Worm (Caenorhabditis elegans) whole organism, L4 larva: ENCODE data around the gene F01G10.9.

ENCODE experiments used
- D1046.2 ChIP-seq: fragments of 200-800 bp; sonication (Bioruptor generic); IDR thresholded peaks from 2 replicates; pipeline ENCODE4 v1.3.6; 2022; ENCODE audit warnings: missing genetic modification characterization, missing compliant biosample characterization
- F26F4.8 ChIP-seq: fragments of 200-800 bp; sonication (Bioruptor generic); conservative IDR thresholded peaks from 2 replicates; pipeline ENCODE4 v1.3.6; 2022; ENCODE audit warnings: missing genetic modification characterization, missing compliant biosample characterization
- F49E8.2 ChIP-seq: sonication (generic microtip); optimal IDR thresholded peaks from 2 replicates; lab custom pipeline; 2016; ENCODE audit warnings: missing compliant biosample characterization, mild to moderate bottlenecking, missing genetic modification characterization, borderline replicate concordance
- T26A8.4 ChIP-seq: fragments of 200-800 bp; sonication (Bioruptor generic); IDR thresholded peaks from 2 replicates; pipeline ENCODE4 v1.3.6; 2022; ENCODE audit warnings: missing genetic modification characterization, missing compliant biosample characterization
- Y105C5A.15 ChIP-seq: fragments of 200-800 bp; sonication (Bioruptor generic); IDR thresholded peaks from 2 replicates; pipeline ENCODE4 v1.3.6; 2022; ENCODE audit warnings: missing genetic modification characterization, missing compliant biosample characterization
- Y48G9A.11 ChIP-seq: fragments of 200-800 bp; sonication (Bioruptor generic); IDR thresholded peaks from 2 replicates; pipeline ENCODE4 v1.3.6; 2022; ENCODE audit warnings: missing genetic modification reagents, missing genetic modification characterization, missing compliant biosample characterization
- ZK337.2 ChIP-seq: fragments of 200-800 bp; sonication (Bioruptor generic); IDR thresholded peaks from 2 replicates; pipeline ENCODE4 v1.3.6; 2022; ENCODE audit warnings: missing genetic modification reagents, missing genetic modification characterization, missing compliant biosample characterization
- ZK546.5 ChIP-seq, 2 experiments: sonication (generic microtip); optimal IDR thresholded peaks; 2 replicates each; lab custom pipeline; 2017; ENCODE audit warnings: missing biosample characterization in 2 of 2, missing genetic modification characterization in 2 of 2
- attf-4 ChIP-seq: sonication (generic microtip); optimal IDR thresholded peaks from 3 replicates; lab custom pipeline; 2017; ENCODE audit warnings: missing biosample characterization, missing genetic modification characterization
- ceh-28 ChIP-seq: fragments of 150-350 bp; optimal IDR thresholded peaks from 2 replicates; lab custom pipeline; 2014; ENCODE audit warnings: missing biosample characterization, missing genetic modification reagents, missing genetic modification characterization
- ceh-32 ChIP-seq: sonication (generic microtip); optimal IDR thresholded peaks from 2 replicates; lab custom pipeline; 2016; ENCODE audit warnings: mild to moderate bottlenecking, missing genetic modification characterization, missing compliant biosample characterization; ENCODE audit not compliant: poor library complexity
- ceh-62 ChIP-seq: sonication (generic microtip); optimal IDR thresholded peaks from 2 replicates; lab custom pipeline; 2017; ENCODE audit warnings: missing biosample characterization, missing genetic modification characterization
- ctbp-1 ChIP-seq: fragments of 200-800 bp; sonication (Bioruptor generic); IDR thresholded peaks from 2 replicates; pipeline ENCODE4 v1.3.6; 2022; ENCODE audit warnings: missing genetic modification reagents, missing genetic modification characterization, missing compliant biosample characterization
- daf-12 ChIP-seq: fragments of 150-350 bp; optimal IDR thresholded peaks from 2 replicates; lab custom pipeline; 2014; ENCODE audit warnings: missing biosample characterization, missing genetic modification reagents, missing genetic modification characterization
- daf-16 ChIP-seq, 3 experiments: sonication (generic microtip); optimal IDR thresholded peaks; 2 replicates each; lab custom pipeline; 2016 to 2017; ENCODE audit warnings: missing genetic modification characterization in 3 of 3, missing genetic modification reagents in 3 of 3, mild to moderate bottlenecking in 2 of 3, missing compliant biosample characterization in 2 of 3, missing biosample characterization in 1 of 3, moderate library complexity in 1 of 3
- dmd-6 ChIP-seq: fragments of 200-800 bp; sonication (Bioruptor generic); IDR thresholded peaks from 2 replicates; pipeline ENCODE4 v1.3.6; 2022; ENCODE audit warnings: missing genetic modification reagents, missing genetic modification characterization, missing compliant biosample characterization
- dmd-9 ChIP-seq: fragments of 200-800 bp; sonication (Bioruptor generic); IDR thresholded peaks from 2 replicates; pipeline ENCODE4 v1.3.6; 2022; ENCODE audit warnings: missing genetic modification reagents, missing genetic modification characterization, missing compliant biosample characterization
- dve-1 ChIP-seq: sonication (generic microtip); optimal IDR thresholded peaks from 2 replicates; lab custom pipeline; 2017; ENCODE audit warnings: antibody characterized with exemption, mild to moderate bottlenecking, missing genetic modification characterization, missing compliant biosample characterization; ENCODE audit not compliant: insufficient read depth
- egl-27 ChIP-seq: sonication (generic microtip); optimal IDR thresholded peaks from 3 replicates; lab custom pipeline; 2017; ENCODE audit warnings: missing biosample characterization, missing genetic modification reagents, missing genetic modification characterization
- gei-8 ChIP-seq: fragments of 200-800 bp; sonication (Bioruptor generic); optimal IDR thresholded peaks from 2 replicates; lab custom pipeline; 2018; ENCODE audit warnings: mild to moderate bottlenecking, missing genetic modification characterization, missing compliant biosample characterization
- hif-1 ChIP-seq, 2 experiments: sonication (generic microtip); optimal IDR thresholded peaks; 2 replicates each; lab custom pipeline; 2016 to 2017; ENCODE audit warnings: missing compliant biosample characterization in 2 of 2, missing genetic modification characterization in 2 of 2, missing genetic modification reagents in 2 of 2, missing genotype in 2 of 2, mild to moderate bottlenecking in 1 of 2
- hlh-11 ChIP-seq: fragments of 200-800 bp; sonication (Bioruptor generic); optimal IDR thresholded peaks from 2 replicates; lab custom pipeline; 2018; ENCODE audit warnings: mild to moderate bottlenecking, missing genetic modification characterization, missing compliant biosample characterization
- hmg-1.1 ChIP-seq: fragments of 200-800 bp; sonication (Bioruptor generic); IDR thresholded peaks from 2 replicates; pipeline ENCODE4 v1.3.6; 2022; ENCODE audit warnings: missing genetic modification reagents, missing genetic modification characterization, missing compliant biosample characterization
- lim-7 ChIP-seq: fragments of 200-800 bp; sonication (Bioruptor generic); IDR thresholded peaks from 2 replicates; pipeline ENCODE4 v1.3.6; 2022; ENCODE audit warnings: missing genetic modification characterization, missing compliant biosample characterization
- lsy-2 ChIP-seq, 2 experiments: fragments of 150-350 bp in 1 of 2; sonication (generic microtip) in 1 of 2; optimal IDR thresholded peaks; 2 replicates each; lab custom pipeline; 2014 to 2017; ENCODE audit warnings: missing biosample characterization in 2 of 2, missing genetic modification characterization in 2 of 2
- madf-5 ChIP-seq, 2 experiments: fragments of 200-800 bp; sonication (Bioruptor generic); IDR thresholded peaks; 2 replicates each; pipeline ENCODE4 v1.3.6; 2022; ENCODE audit warnings: missing compliant biosample characterization in 2 of 2, missing genetic modification characterization in 2 of 2
- mdl-1 ChIP-seq, 2 experiments: fragments of 150-350 bp in 1 of 2; sonication (generic microtip) in 1 of 2; optimal IDR thresholded peaks; 2 replicates each; lab custom pipeline; 2014 to 2017; ENCODE audit warnings: missing biosample characterization in 2 of 2, missing genetic modification characterization in 2 of 2
- mdt-29 ChIP-seq: fragments of 200-800 bp; sonication (Bioruptor generic); IDR thresholded peaks from 2 replicates; pipeline ENCODE4 v1.3.6; 2022; ENCODE audit warnings: missing genetic modification reagents, missing genetic modification characterization, missing compliant biosample characterization
- mxl-3 ChIP-seq: fragments of 200-800 bp; sonication (Bioruptor generic); optimal IDR thresholded peaks from 2 replicates; lab custom pipeline; 2018; ENCODE audit warnings: mild to moderate bottlenecking, missing genetic modification characterization, missing compliant biosample characterization
- nhr-111 ChIP-seq: fragments of 200-800 bp; sonication (Bioruptor generic); optimal IDR thresholded peaks from 2 replicates; lab custom pipeline; 2018; ENCODE audit warnings: mild to moderate bottlenecking, missing genetic modification characterization, missing compliant biosample characterization
- nhr-28 ChIP-seq: fragments of 150-350 bp; optimal IDR thresholded peaks from 2 replicates; lab custom pipeline; 2014; ENCODE audit warnings: missing biosample characterization, missing genetic modification characterization
- nhr-42 ChIP-seq: fragments of 200-800 bp; sonication (Bioruptor generic); IDR thresholded peaks from 2 replicates; pipeline ENCODE4 v1.3.6; 2022; ENCODE audit warnings: missing genetic modification characterization, missing compliant biosample characterization
- nhr-48 ChIP-seq: sonication (generic microtip); optimal IDR thresholded peaks from 2 replicates; lab custom pipeline; 2016; ENCODE audit warnings: mild to moderate bottlenecking, missing genetic modification characterization, missing compliant biosample characterization
- nhr-77 ChIP-seq: fragments of 150-350 bp; optimal IDR thresholded peaks from 2 replicates; lab custom pipeline; 2014; ENCODE audit warnings: missing biosample characterization, missing genetic modification characterization
- pqm-1 ChIP-seq: sonication (generic microtip); optimal IDR thresholded peaks from 2 replicates; lab custom pipeline; 2017; ENCODE audit warnings: missing biosample characterization, missing genetic modification characterization
- rbr-2 ChIP-seq: sonication (generic microtip); optimal IDR thresholded peaks from 2 replicates; lab custom pipeline; 2016; ENCODE audit warnings: missing genotype, missing genetic modification characterization, missing compliant biosample characterization
- saeg-2 ChIP-seq: fragments of 200-800 bp; sonication (Bioruptor generic); IDR thresholded peaks from 2 replicates; pipeline ENCODE4 v1.3.6; 2022; ENCODE audit warnings: missing genetic modification reagents, missing genetic modification characterization, missing compliant biosample characterization
- sdz-12 ChIP-seq: fragments of 200-800 bp; sonication (Bioruptor generic); optimal IDR thresholded peaks from 2 replicates; lab custom pipeline; 2018; ENCODE audit warnings: mild to moderate bottlenecking, missing genetic modification characterization, missing compliant biosample characterization
- set-16 ChIP-seq: fragments of 200-800 bp; sonication (Bioruptor generic); IDR thresholded peaks from 2 replicates; pipeline ENCODE4 v1.3.6; 2022; ENCODE audit warnings: missing genetic modification reagents, missing genetic modification characterization, missing compliant biosample characterization
- skn-1 ChIP-seq: fragments of 150-350 bp; optimal IDR thresholded peaks from 2 replicates; lab custom pipeline; 2014; ENCODE audit warnings: missing biosample characterization, missing genetic modification characterization
- snpc-1.2 ChIP-seq: fragments of 200-800 bp; sonication (Bioruptor generic); IDR thresholded peaks from 2 replicates; pipeline ENCODE4 v1.3.6; 2022; ENCODE audit warnings: missing genetic modification reagents, missing genetic modification characterization, missing compliant biosample characterization
- tra-1 ChIP-seq: fragments of 200-800 bp; sonication (Bioruptor generic); IDR thresholded peaks from 2 replicates; pipeline ENCODE4 v1.3.6; 2022; ENCODE audit warnings: missing genetic modification reagents, missing genetic modification characterization, missing compliant biosample characterization
- unc-62 ChIP-seq, 3 experiments: fragments of 150-350 bp in 1 of 3; sonication (generic microtip); optimal IDR thresholded peaks in 2 of 3; peaks in 1 of 3; 1 replicate in 1 of 3; 2 replicates in 2 of 3; lab custom pipeline; 2014 to 2017; ENCODE audit warnings: missing biosample characterization in 3 of 3, missing genetic modification characterization in 3 of 3, missing genetic modification reagents in 3 of 3, missing genotype in 1 of 3
- vab-7 ChIP-seq: fragments of 200-800 bp; sonication (Bioruptor generic); IDR thresholded peaks from 2 replicates; pipeline ENCODE4 v1.3.6; 2022; ENCODE audit warnings: missing genetic modification reagents, missing genetic modification characterization, missing compliant biosample characterization

Gene F01G10.9

DNA sequence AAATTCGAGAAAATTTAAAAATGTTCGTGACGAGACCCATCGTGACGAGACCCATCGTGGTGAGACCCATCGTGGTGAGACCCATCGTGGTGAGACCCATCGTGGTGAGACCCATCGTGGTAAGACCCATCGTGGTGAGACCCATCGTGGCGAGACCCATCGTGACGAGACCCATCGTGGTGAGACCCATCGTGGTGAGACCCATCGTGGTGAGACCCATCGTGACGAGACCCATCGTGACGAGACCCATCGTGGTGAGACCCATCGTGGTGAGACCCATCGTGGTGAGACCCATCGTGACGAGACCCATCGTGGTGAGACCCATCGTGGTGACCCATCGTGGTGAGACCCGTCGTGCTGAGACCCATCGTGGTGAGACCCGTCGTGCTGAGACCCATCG is 3.4 kb upstream of the F01G10.9 start:
- TF ChIP-seq nhr-42 (GFP tag; lab: Robert Waterston, UW) (0 out of 2 replicates have a peak, but pooled peaks have one; percentile 9), F26F4.8 (0 out of 2 replicates have a peak, but pooled peaks have one; percentile 54), D1046.2 (GFP tag; lab: Robert Waterston, UW) (0 out of 2 replicates have a peak, but pooled peaks have one; percentile 30), snpc-1.2 (peak; percentile 59; the same call in 1 of the 2 replicates), set-16 (GFP tag; lab: Robert Waterston, UW) (peak; percentile 75), madf-5 (GFP tag; IDR thresholded peaks at IDR 0.05; lab: Robert Waterston, UW) (peak in 1 of 2 experiments; percentile 85; a peak in 2 of 4 replicates), lim-7 (peak; percentile 66; the same call in 1 of the 2 replicates), ZK337.2 (GFP tag; lab: Robert Waterston, UW) (0 out of 2 replicates have a peak, but pooled peaks have one; percentile 17)

DNA sequence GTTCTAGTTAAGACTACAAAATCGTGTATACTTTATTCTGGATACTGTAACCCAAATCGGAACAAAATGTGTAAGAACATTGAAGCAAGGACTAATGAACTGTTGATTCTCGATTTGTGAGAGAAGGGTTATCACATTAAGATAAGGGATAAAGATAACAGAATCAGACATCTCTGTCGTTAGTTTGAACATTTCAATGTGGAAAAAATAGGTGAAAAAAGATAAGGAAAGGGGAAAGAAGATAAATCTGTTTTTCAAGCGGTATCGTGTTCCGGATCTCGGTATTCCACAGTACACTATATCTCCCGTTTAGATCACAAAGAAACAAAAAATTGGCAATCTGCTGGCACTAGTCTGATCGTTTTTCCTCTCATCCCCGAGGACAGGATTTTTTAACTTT is 1.6 kb upstream of the F01G10.9 start:
- TF ChIP-seq ceh-62 (tag; lab: Kevin White, UChicago) (no peak), hlh-11 (tag; lab: Kevin White, UChicago) (peak; percentile 29), nhr-28 (tag; lab: Kevin White, UChicago) (peak; percentile 22), attf-4 (tag; lab: Kevin White, UChicago) (no peak), mxl-3 (GFP tag; lab: Kevin White, UChicago) (peak; percentile 18), nhr-48 (peak; percentile 38)

DNA sequence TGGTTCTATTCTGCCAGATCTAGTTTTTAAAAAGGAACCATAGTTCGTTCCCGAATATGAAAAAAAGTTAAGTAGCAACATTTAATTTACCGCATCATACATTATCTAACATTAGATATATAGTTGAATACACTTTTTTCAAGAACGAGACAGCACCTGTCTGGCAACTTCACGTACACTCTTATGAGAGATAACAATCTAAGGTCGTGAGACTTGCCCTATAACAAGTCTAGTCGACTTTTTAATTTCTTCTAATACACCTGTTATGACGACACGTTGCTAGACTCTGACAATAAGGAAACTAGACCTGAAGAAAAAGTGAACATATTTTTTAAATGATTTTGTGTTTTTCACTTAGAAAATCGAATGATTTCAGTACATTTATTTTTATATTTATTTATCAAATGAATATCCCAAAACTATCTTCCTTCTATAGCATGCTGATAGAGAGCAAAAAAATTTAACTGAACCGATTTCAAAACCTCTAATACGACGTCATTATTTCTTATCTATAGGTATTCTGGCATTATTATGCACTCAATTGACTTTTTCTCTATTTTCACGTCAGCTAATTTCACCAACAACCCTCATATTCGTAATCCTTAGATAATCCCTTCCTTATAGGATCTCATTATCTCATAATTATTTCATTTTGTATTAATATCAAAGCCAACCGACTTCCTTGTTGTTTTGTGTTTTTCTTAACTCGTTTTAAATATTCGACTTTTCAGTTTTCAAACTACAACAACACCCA is 6.4 kb downstream of the F01G10.9 start:
- TF ChIP-seq hmg-1.1 (GFP tag; lab: Robert Waterston, UW) (no peak), mdt-29 (GFP tag; lab: Robert Waterston, UW) (no peak), T26A8.4 (GFP tag; lab: Robert Waterston, UW) (0 out of 2 replicates have a peak, but pooled peaks have one; percentile 17), ctbp-1 (GFP tag; lab: Robert Waterston, UW) (no peak), sdz-12 (GFP tag; lab: Kevin White, UChicago) (no peak), skn-1 (tag; lab: Kevin White, UChicago) (no peak), saeg-2 (no peak), ceh-32 (tag; lab: Kevin White, UChicago) (no peak), rbr-2 (tag; lab: Kevin White, UChicago) (no peak), lim-7 (no peak), ZK546.5 (tag; optimal IDR thresholded peaks at IDR 0.05; lab: Kevin White, UChicago) (no peak), F49E8.2 (no peak), tra-1 (GFP tag; lab: Robert Waterston, UW) (no peak), madf-5 (GFP tag; IDR thresholded peaks at IDR 0.05; lab: Robert Waterston, UW) (no peak), Y48G9A.11 (GFP tag; lab: Robert Waterston, UW) (no peak), ZK337.2 (GFP tag; lab: Robert Waterston, UW) (no peak), dmd-9 (GFP tag; lab: Robert Waterston, UW) (no peak), Y105C5A.15 (no peak), daf-16 (GFP tag; optimal IDR thresholded peaks at IDR 0.05; lab: Kevin White, UChicago) (no peak), daf-16 (tag; optimal IDR thresholded peaks at IDR 0.05; lab: Kevin White, UChicago) (peak; percentile 23), ceh-28 (tag; lab: Kevin White, UChicago) (no peak), unc-62 (GFP tag; optimal IDR thresholded peaks at IDR 0.05 in 1 of 2; lab: Kevin White, UChicago) (peak in 1 of 2 experiments; percentile 43), unc-62 (tag; optimal IDR thresholded peaks at IDR 0.05; lab: Kevin White, UChicago) (no peak), lsy-2 (tag; optimal IDR thresholded peaks at IDR 0.05; lab: Kevin White, UChicago) (no peak), nhr-77 (no peak), dmd-6 (GFP tag; lab: Robert Waterston, UW) (peak; percentile 45), gei-8 (GFP tag; lab: Kevin White, UChicago) (no peak), dve-1 (peak; percentile 39), daf-12 (tag; lab: Kevin White, UChicago) (no peak), vab-7 (GFP tag; lab: Robert Waterston, UW) (no peak), nhr-111 (GFP tag; lab: Kevin White, UChicago) (no peak), pqm-1 (tag; lab: Kevin White, UChicago) (peak; percentile 9), egl-27 (tag; lab: Kevin White, UChicago) (no peak), hif-1 (tag; optimal IDR thresholded peaks at IDR 0.05; lab: Kevin White, UChicago) (no peak), mdl-1 (tag; optimal IDR thresholded peaks at IDR 0.05; lab: Kevin White, UChicago) (no peak)
